Worm (Caenorhabditis elegans): ENCODE data around the gene F54C8.6.

F54C8.6 gene

DNA sequence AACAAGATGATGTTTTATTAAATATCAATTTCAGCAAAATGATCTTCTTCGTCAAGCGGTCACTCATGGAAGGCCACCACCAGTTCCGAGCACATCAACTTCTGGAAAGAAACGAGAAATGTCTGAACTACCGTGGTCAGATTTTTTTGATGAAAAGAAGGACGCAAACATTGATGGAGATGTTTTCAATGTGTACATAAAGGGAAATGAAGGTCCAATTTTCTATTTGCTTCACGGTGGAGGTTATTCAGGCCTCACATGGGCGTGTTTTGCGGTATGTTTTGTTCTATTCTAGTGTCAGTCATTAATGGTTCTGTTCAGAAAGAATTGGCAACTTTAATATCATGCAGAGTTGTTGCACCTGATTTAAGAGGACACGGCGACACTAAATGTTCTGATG, 16.1 kb upstream of the F54C8.6 start, which contains the start of gene B0464.6:
TSS of gene B0464.6 (minus strand) at position 101 of the 400 bp plus-strand sequence.
- TF ChIP-seq nhr-25 (tag; optimal IDR thresholded peaks at IDR 0.05) (no peak), nhr-23 (tag; optimal IDR thresholded peaks at IDR 0.05) (no peak), blmp-1 (tag; optimal IDR thresholded peaks at IDR 0.05; ENCODE audit: insufficient read depth) (no peak), skn-1 (tag; optimal IDR thresholded peaks at IDR 0.05) (no peak), gmeb-1 (tag; optimal IDR thresholded peaks at IDR 0.05) (no peak), nhr-6 (tag; optimal IDR thresholded peaks at IDR 0.05) (no peak), nhr-11 (tag; optimal IDR thresholded peaks at IDR 0.05) (no peak), mab-5 (tag; optimal IDR thresholded peaks at IDR 0.05) (no peak), ama-1 (optimal IDR thresholded peaks at IDR 0.05) (no peak), mbf-1 (tag; optimal IDR thresholded peaks at IDR 0.05) (no peak), R02D3.7 (tag; optimal IDR thresholded peaks at IDR 0.05) (no peak), C34F6.9 (tag; optimal IDR thresholded peaks at IDR 0.05) (no peak), sem-4 (tag; optimal IDR thresholded peaks at IDR 0.05) (no peak)

DNA sequence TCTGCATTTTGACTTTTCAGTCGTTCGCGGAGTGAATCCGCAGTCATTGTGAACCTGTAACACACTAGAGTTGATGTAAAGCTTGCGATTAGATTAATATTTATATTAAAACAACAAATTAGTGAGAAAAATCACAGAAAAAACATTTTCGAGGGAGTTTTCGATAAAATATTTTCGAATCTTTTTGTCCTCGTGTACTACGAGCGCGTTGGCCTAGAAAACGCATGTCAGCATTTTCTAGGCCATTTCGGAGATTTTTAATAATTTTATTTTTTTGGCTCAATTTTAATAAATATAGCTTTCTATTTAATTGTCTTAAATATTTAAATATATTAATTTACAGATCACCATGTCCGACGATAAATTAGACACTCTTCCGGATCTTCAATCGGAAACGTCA, 15.7 kb upstream of the F54C8.6 start, which contains the start of gene B0464.9:
TSS of gene B0464.9 (plus strand) at position 344 of the 400 bp plus-strand sequence.
- peak; percentile 57 to 82 for TF ChIP-seq lsy-2 (tag; optimal IDR thresholded peaks at IDR 0.05)
- TF ChIP-seq lin-39 (tag; optimal IDR thresholded peaks at IDR 0.05), result no peak
- no peak for TF ChIP-seq nhr-237 (tag; optimal IDR thresholded peaks at IDR 0.05)
- peak; percentile 61 for TF ChIP-seq sma-9 (GFP tag; optimal IDR thresholded peaks at IDR 0.05)
- no peak for TF ChIP-seq sma-9 (tag; optimal IDR thresholded peaks at IDR 0.05)
- no peak for TF ChIP-seq Y55F3AM.14 (GFP tag; optimal IDR thresholded peaks at IDR 0.05)
- TF ChIP-seq lin-13 (GFP tag; optimal IDR thresholded peaks at IDR 0.05), result peak; percentile 13
- peak; percentile 24 for TF ChIP-seq crh-2 (tag; optimal IDR thresholded peaks at IDR 0.05)
- TF ChIP-seq fos-1 (tag; optimal IDR thresholded peaks at IDR 0.05), result no peak
- TF ChIP-seq nhr-23 (tag; optimal IDR thresholded peaks at IDR 0.05), result no peak
- TF ChIP-seq nhr-6 (tag; optimal IDR thresholded peaks at IDR 0.05), result no peak
- TF ChIP-seq ztf-1 (GFP tag; conservative IDR thresholded peaks at IDR 0.05), result no peak
- peak; percentile 89 for TF ChIP-seq C34F6.9 (tag; optimal IDR thresholded peaks at IDR 0.05)
- peak; percentile 66 for TF ChIP-seq sma-3 (GFP tag; optimal IDR thresholded peaks at IDR 0.05)
- TF ChIP-seq F13H6.1 (tag; optimal IDR thresholded peaks at IDR 0.05), result peak; percentile 40
- TF ChIP-seq alr-1 (tag; optimal IDR thresholded peaks at IDR 0.05), result no peak
- TF ChIP-seq egl-27 (tag; optimal IDR thresholded peaks at IDR 0.05), result peak; percentile 28
- TF ChIP-seq unc-55 (GFP tag; optimal IDR thresholded peaks at IDR 0.05), result peak; percentile 74
- TF ChIP-seq gmeb-1 (tag; optimal IDR thresholded peaks at IDR 0.05), result peak; percentile 68
- TF ChIP-seq nhr-25 (tag; optimal IDR thresholded peaks at IDR 0.05), result peak; percentile 26

DNA sequence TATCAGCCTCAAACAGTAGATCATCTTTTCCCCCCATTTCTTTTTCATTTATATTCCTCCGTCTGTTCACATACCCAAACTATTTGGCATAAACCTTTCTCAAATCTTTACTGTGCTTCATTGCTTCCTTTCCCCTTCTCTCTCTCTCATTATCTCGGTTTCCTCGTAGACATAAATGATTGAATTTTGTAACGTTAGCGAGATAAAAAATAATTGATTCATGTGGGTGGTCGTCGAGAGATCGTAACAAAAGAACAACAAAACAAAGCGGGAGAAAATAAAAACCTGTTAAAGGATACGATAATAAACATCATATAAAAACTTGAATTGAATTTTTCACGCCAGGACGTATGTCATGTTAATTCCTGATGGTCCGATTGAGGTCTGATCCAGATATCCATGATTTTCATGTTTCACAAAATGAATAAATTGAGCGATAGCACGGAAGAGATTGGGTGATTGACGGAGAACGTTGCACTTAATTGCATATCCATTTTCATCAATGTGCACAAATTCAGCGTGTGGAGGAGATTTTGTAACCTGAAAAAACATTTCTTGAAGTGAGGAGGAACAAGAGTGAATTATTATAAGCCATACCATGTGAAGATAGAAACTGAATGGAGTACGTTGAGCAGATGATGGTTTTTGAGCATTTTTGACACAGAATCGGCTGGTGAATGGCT, 13.2 kb upstream of the F54C8.6 start:
- no peak for TF ChIP-seq mab-5 (tag; optimal IDR thresholded peaks at IDR 0.05)
- TF ChIP-seq blmp-1 (tag; optimal IDR thresholded peaks at IDR 0.05; ENCODE audit: insufficient read depth), result no peak
- peak; percentile 28 for TF ChIP-seq nhr-129 (tag; optimal IDR thresholded peaks at IDR 0.05)
- TF ChIP-seq unc-39 (tag; optimal IDR thresholded peaks at IDR 0.05), result no peak
- TF ChIP-seq lin-13 (GFP tag; optimal IDR thresholded peaks at IDR 0.05), result no peak
- TF ChIP-seq lsy-2 (tag; optimal IDR thresholded peaks at IDR 0.05), result peak in 1 of 2 experiments; percentile 0
- no peak for TF ChIP-seq elt-3 (tag; optimal IDR thresholded peaks at IDR 0.05)
- no peak for TF ChIP-seq alr-1 (tag; optimal IDR thresholded peaks at IDR 0.05)
- no peak for TF ChIP-seq R02D3.7 (tag; optimal IDR thresholded peaks at IDR 0.05)
- TF ChIP-seq F13H6.1 (tag; optimal IDR thresholded peaks at IDR 0.05), result no peak
- no peak for TF ChIP-seq dmd-4 (tag; optimal IDR thresholded peaks at IDR 0.05)
- no peak for TF ChIP-seq ZK546.5 (tag; optimal IDR thresholded peaks at IDR 0.05)
- peak; percentile 0 for TF ChIP-seq crh-2 (tag; optimal IDR thresholded peaks at IDR 0.05)
- TF ChIP-seq ama-1 (optimal IDR thresholded peaks at IDR 0.05), result no peak
- peak; percentile 6 for TF ChIP-seq ztf-4 (tag; optimal IDR thresholded peaks at IDR 0.05)
- no peak for TF ChIP-seq egl-27 (tag; optimal IDR thresholded peaks at IDR 0.05)

ce11 chrIII:9461894-9462784, 12.4 kb upstream of the F54C8.6 start:
- TF ChIP-seq nhr-23 (tag; optimal IDR thresholded peaks at IDR 0.05) (no peak), unc-55 (GFP tag; optimal IDR thresholded peaks at IDR 0.05) (no peak), fos-1 (tag; optimal IDR thresholded peaks at IDR 0.05) (peak; percentile 2), nhr-25 (tag; optimal IDR thresholded peaks at IDR 0.05) (no peak), egl-27 (tag; optimal IDR thresholded peaks at IDR 0.05) (no peak), ztf-1 (GFP tag; conservative IDR thresholded peaks at IDR 0.05) (no peak), mdl-1 (tag; optimal IDR thresholded peaks at IDR 0.05) (no peak)
